Worm (Caenorhabditis elegans) whole organism, L2 larva: ENCODE measurements around the gene R09H10.3.
A peak's percentile ranks its signal among the peaks of the same experiment; 100 is the strongest.

Source experiments
- F13H6.1 ChIP-seq: sonication (generic microtip); optimal IDR thresholded peaks from 2 replicates; lab custom pipeline; 2016; ENCODE audit warnings: missing genetic modification characterization, missing compliant biosample characterization
- R02D3.7 ChIP-seq: fragments of 150-350 bp; optimal IDR thresholded peaks from 2 replicates; lab custom pipeline; 2014; ENCODE audit warnings: missing biosample characterization, missing genetic modification characterization
- ZK546.5 ChIP-seq: sonication (generic microtip); optimal IDR thresholded peaks from 2 replicates; lab custom pipeline; 2017; ENCODE audit warnings: missing biosample characterization, missing genetic modification characterization
- aly-2 ChIP-seq: fragments of 150-350 bp; optimal IDR thresholded peaks from 2 replicates; lab custom pipeline; 2014; ENCODE audit warnings: missing biosample characterization, missing genetic modification characterization
- blmp-1 ChIP-seq: sonication (generic microtip); optimal IDR thresholded peaks from 2 replicates; lab custom pipeline; 2017; ENCODE audit warnings: missing genetic modification characterization, mild to moderate bottlenecking, missing compliant biosample characterization, antibody characterized with exemption, moderate library complexity; ENCODE audit not compliant: insufficient read depth
- ceh-16 ChIP-seq: fragments of 150-350 bp; optimal IDR thresholded peaks from 2 replicates; lab custom pipeline; 2014; ENCODE audit warnings: missing biosample characterization, missing genetic modification characterization
- ceh-82 ChIP-seq: fragments of 150-350 bp; optimal IDR thresholded peaks from 2 replicates; lab custom pipeline; 2014; ENCODE audit warnings: missing biosample characterization, missing genetic modification characterization
- crh-2 ChIP-seq: sonication (generic microtip); optimal IDR thresholded peaks from 2 replicates; lab custom pipeline; 2017; ENCODE audit warnings: missing biosample characterization, missing genetic modification characterization
- dmd-4 ChIP-seq: sonication (generic microtip); optimal IDR thresholded peaks from 2 replicates; lab custom pipeline; 2017; ENCODE audit warnings: missing biosample characterization, missing genetic modification characterization
- egl-27 ChIP-seq: sonication (generic microtip); optimal IDR thresholded peaks from 3 replicates; lab custom pipeline; 2017; ENCODE audit warnings: missing biosample characterization, missing genetic modification reagents, missing genetic modification characterization
- elt-1 ChIP-seq: fragments of 150-350 bp; optimal IDR thresholded peaks from 2 replicates; lab custom pipeline; 2014; ENCODE audit warnings: missing biosample characterization, missing genetic modification characterization
- fos-1 ChIP-seq: fragments of 150-350 bp; optimal IDR thresholded peaks from 2 replicates; lab custom pipeline; 2014; ENCODE audit warnings: missing biosample characterization, missing genetic modification characterization
- gmeb-1 ChIP-seq: fragments of 150-350 bp; optimal IDR thresholded peaks from 2 replicates; lab custom pipeline; 2014; ENCODE audit warnings: missing biosample characterization, missing genetic modification characterization
- lin-11 ChIP-seq: fragments of 150-350 bp; sonication (generic microtip); optimal IDR thresholded peaks from 2 replicates; lab custom pipeline; 2014; ENCODE audit warnings: missing biosample characterization, missing genetic modification characterization, inconsistent platforms, mixed read lengths
- lin-13 ChIP-seq: fragments of 150-350 bp; optimal IDR thresholded peaks from 2 replicates; lab custom pipeline; 2014; ENCODE audit warnings: missing biosample characterization, missing genetic modification reagents, missing genetic modification characterization
- lin-39 ChIP-seq: fragments of 150-350 bp; optimal IDR thresholded peaks from 2 replicates; lab custom pipeline; 2014; ENCODE audit warnings: missing biosample characterization, missing genetic modification reagents, missing genetic modification characterization
- nhr-10 ChIP-seq: sonication (generic microtip); optimal IDR thresholded peaks from 2 replicates; lab custom pipeline; 2017; ENCODE audit warnings: missing biosample characterization, missing genetic modification characterization
- nhr-11 ChIP-seq: fragments of 150-350 bp; optimal IDR thresholded peaks from 2 replicates; lab custom pipeline; 2014; ENCODE audit warnings: missing biosample characterization, missing genetic modification characterization
- nhr-12 ChIP-seq: fragments of 150-350 bp; optimal IDR thresholded peaks from 2 replicates; lab custom pipeline; 2014; ENCODE audit warnings: missing biosample characterization, missing genetic modification characterization
- nhr-129 ChIP-seq: fragments of 150-350 bp; optimal IDR thresholded peaks from 2 replicates; lab custom pipeline; 2014; ENCODE audit warnings: missing biosample characterization, missing genetic modification characterization
- nhr-21 ChIP-seq: fragments of 150-350 bp; optimal IDR thresholded peaks from 2 replicates; lab custom pipeline; 2014; ENCODE audit warnings: missing biosample characterization, missing genetic modification characterization
- nhr-23 ChIP-seq: fragments of 150-350 bp; optimal IDR thresholded peaks from 2 replicates; lab custom pipeline; 2014; ENCODE audit warnings: missing biosample characterization, missing genetic modification reagents, missing genetic modification characterization
- nhr-25 ChIP-seq: fragments of 150-350 bp; sonication (generic microtip); optimal IDR thresholded peaks from 3 replicates; lab custom pipeline; 2014; ENCODE audit warnings: missing biosample characterization, missing genetic modification characterization
- nhr-6 ChIP-seq: fragments of 150-350 bp; optimal IDR thresholded peaks from 2 replicates; lab custom pipeline; 2014; ENCODE audit warnings: missing biosample characterization, missing genetic modification characterization
- peb-1 ChIP-seq: fragments of 150-350 bp; optimal IDR thresholded peaks from 2 replicates; lab custom pipeline; 2014; ENCODE audit warnings: missing biosample characterization, missing genetic modification characterization
- sem-4 ChIP-seq: fragments of 150-350 bp; optimal IDR thresholded peaks from 2 replicates; lab custom pipeline; 2014; ENCODE audit warnings: missing biosample characterization, missing genetic modification reagents, missing genetic modification characterization
- sma-3 ChIP-seq: sonication (generic microtip); optimal IDR thresholded peaks from 2 replicates; lab custom pipeline; 2016; ENCODE audit warnings: missing genetic modification reagents, missing genetic modification characterization, missing compliant biosample characterization
- sma-9 ChIP-seq, 2 experiments: fragments of 150-350 bp in 1 of 2; sonication (generic microtip) in 1 of 2; optimal IDR thresholded peaks; 2 replicates each; lab custom pipeline; 2014 to 2016; ENCODE audit warnings: missing genetic modification characterization in 2 of 2, mild to moderate bottlenecking in 1 of 2, missing biosample characterization in 1 of 2, missing compliant biosample characterization in 1 of 2, missing genetic modification reagents in 1 of 2, moderate library complexity in 1 of 2
- snpc-4 ChIP-seq: fragments of 150-350 bp; optimal IDR thresholded peaks from 2 replicates; lab custom pipeline; 2014; ENCODE audit warnings: missing biosample characterization, missing genetic modification characterization
- unc-62 ChIP-seq: fragments of 150-350 bp; optimal IDR thresholded peaks from 2 replicates; lab custom pipeline; 2014; ENCODE audit warnings: missing biosample characterization, missing genetic modification reagents, missing genetic modification characterization
- ztf-4 ChIP-seq: fragments of 150-350 bp; optimal IDR thresholded peaks from 2 replicates; lab custom pipeline; 2014; ENCODE audit warnings: missing biosample characterization, missing genetic modification characterization

R09H10.3 gene

DNA sequence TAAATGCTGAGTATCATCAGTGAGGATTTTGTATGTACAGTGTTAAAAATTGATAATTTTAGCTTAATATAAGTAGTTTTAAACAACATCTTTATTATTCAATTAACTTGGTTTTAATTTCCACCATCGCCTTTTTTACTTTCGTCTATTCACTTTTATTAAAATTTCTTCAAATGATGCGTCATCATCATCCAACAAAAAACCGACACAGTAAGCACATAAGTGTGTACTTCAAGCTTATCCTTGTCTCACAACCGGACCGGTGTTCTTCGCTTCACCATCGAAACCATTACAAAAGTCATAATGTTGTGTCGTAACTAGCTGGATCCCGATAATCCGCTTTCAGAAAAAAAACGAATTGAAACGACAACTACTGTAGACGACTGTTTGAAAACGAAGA, 10.3 kb upstream of the R09H10.3 start, which contains the start of gene C43F9.11:
TSS of gene C43F9.11 (plus strand) at position 301 of the 400 bp plus-strand sequence.
- TF ChIP-seq R02D3.7 (tag; lab: Kevin White, UChicago) (no peak), F13H6.1 (tag; lab: Kevin White, UChicago) (no peak), unc-62 (GFP tag; lab: Kevin White, UChicago) (no peak), nhr-21 (tag; lab: Kevin White, UChicago) (no peak), ZK546.5 (tag; lab: Kevin White, UChicago) (no peak)

DNA sequence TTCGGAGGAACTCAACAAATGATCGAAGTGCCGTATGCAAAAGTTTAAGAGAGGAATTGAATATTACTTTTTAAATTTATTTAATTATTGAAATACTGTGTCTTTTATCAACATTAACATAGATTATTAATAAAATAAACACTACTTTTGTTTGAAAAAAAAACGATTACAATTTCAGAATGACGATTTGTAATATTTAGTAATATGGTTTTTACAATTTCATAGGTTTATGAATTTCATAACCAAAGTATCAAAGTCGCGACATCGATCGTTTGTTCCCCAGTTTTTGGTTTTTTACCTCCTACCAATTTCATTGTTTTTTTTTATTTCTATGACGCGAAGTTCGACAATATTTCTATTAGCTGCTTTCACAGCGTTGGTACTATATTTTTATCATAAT, 6.8 kb upstream of the R09H10.3 start, which contains the start of gene R09H10.1:
TSS of gene R09H10.1 (plus strand) at position 301 of the 400 bp plus-strand sequence.
- TF ChIP-seq ztf-4 (tag; lab: Kevin White, UChicago) (no peak), lin-39 (no peak), R02D3.7 (tag; lab: Kevin White, UChicago) (no peak), blmp-1 (no peak), sem-4 (tag; lab: Kevin White, UChicago) (no peak), nhr-11 (tag; lab: Kevin White, UChicago) (no peak), elt-1 (no peak), lin-13 (GFP tag; lab: Kevin White, UChicago) (no peak), nhr-12 (tag; lab: Kevin White, UChicago) (no peak), egl-27 (tag; lab: Kevin White, UChicago) (no peak), dmd-4 (tag; lab: Kevin White, UChicago) (no peak), snpc-4 (tag; lab: Kevin White, UChicago) (no peak), nhr-129 (no peak), nhr-10 (tag; lab: Kevin White, UChicago) (no peak), ceh-82 (tag; lab: Kevin White, UChicago) (no peak), nhr-6 (tag; lab: Kevin White, UChicago) (no peak), crh-2 (tag; lab: Kevin White, UChicago) (no peak), aly-2 (tag; lab: Kevin White, UChicago) (no peak)

DNA sequence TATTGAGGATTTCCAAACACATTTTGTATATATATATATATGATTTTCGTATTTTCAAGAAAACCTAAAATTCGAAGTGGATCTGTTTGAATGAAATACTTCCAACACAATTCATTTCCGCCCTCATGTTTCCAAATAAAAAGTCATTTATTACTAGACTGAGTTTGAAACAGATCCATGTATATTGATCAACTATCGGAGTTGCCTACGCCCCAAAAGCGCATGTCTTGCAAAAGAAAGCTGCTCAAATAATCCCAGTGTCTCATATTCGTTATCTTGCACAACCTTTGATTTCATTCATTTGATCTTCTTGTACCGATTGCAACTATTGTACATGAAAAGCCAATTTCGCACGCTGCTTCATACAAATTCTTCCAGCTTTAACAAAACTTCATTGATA, 4.2 kb upstream of the R09H10.3 start, which contains the start of gene R09H10.2:
TSS of gene R09H10.2 (plus strand) at position 301 of the 400 bp plus-strand sequence.
- TF ChIP-seq peb-1 (tag; lab: Kevin White, UChicago) (no peak), R02D3.7 (tag; lab: Kevin White, UChicago) (no peak), lin-39 (no peak), nhr-23 (no peak), fos-1 (no peak), gmeb-1 (tag; lab: Kevin White, UChicago) (no peak), crh-2 (tag; lab: Kevin White, UChicago) (no peak)
- TF ChIP-seq, all 48 proteins: peak for 0

DNA sequence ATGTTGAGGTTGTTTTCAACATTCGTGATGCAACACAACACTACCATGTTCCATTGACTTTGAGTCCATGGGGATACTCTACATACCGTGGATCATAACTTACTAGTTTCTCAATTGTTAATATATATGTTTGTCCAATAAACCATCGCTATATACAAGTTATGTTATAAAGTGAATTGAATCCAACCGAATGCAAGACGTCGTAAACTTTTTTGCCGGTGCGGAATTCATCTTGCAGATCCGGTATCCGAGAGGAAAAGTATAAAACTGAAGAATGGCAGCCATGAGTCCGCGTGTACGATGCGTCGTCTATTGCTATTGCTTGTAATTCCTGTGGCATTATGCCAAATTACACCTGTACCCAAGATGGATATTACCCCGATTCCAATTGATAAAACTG, 1.4 kb downstream of the R09H10.3 start, which contains the start of gene R09H10.6:
TSS of gene R09H10.6 (plus strand) at position 301 of the 400 bp plus-strand sequence.
- TF ChIP-seq ztf-4 (tag; lab: Kevin White, UChicago), result no peak
- TF ChIP-seq egl-27 (tag; lab: Kevin White, UChicago), result no peak
- TF ChIP-seq blmp-1, result no peak
- TF ChIP-seq dmd-4 (tag; lab: Kevin White, UChicago), result no peak

DNA sequence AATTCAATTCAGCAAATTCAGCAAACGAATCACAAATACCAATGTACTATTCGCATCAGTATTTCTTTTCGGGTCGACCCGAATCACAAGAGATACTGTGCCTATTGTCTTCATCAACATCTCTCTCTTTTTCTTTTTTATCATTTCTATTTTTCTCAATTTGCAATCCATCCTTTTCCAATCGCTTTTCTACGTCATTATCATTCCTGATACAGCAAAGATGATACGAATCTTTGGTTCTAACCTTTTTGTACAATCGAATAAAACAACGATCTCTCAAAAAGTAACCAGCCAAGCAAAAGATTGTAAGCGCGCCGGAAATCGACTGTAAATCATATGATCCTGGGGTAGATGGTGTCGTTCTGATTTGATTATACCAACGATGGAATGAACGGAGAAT, 3.1 kb downstream of the R09H10.3 start:
- TF ChIP-seq snpc-4 (tag; lab: Kevin White, UChicago) (no peak), lin-11 (tag; lab: Kevin White, UChicago) (no peak), sma-3 (GFP tag; lab: Kevin White, UChicago) (peak; percentile 24), nhr-21 (tag; lab: Kevin White, UChicago) (peak; percentile 2), nhr-25 (tag; lab: Kevin White, UChicago) (no peak), fos-1 (peak; percentile 10), sma-9 (GFP tag; optimal IDR thresholded peaks at IDR 0.05; lab: Kevin White, UChicago) (peak; percentile 54), sma-9 (tag; optimal IDR thresholded peaks at IDR 0.05; lab: Kevin White, UChicago) (no peak)
- TF ChIP-seq, all 48 proteins: peak for 4

DNA sequence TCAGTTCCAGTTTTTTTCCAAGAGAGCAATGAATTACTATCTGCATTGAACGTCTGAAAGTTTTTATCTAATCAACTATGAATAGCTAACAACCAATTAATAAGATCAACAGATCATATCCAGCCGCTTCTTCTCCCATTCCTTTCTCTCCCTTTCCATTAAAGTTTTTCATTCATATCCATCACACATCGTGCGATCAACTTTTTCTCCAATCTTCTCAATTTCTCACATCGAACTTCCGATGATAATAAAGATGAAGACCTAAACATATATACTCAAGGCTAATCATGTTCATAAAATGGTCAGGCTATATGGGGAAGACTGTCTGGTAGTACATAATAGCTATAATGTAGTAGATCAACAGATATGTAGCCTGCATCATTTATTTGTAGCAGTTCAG, 5.5 kb downstream of the R09H10.3 start:
- TF ChIP-seq sma-3 (GFP tag; lab: Kevin White, UChicago) (peak; percentile 27), sma-9 (GFP tag; optimal IDR thresholded peaks at IDR 0.05; lab: Kevin White, UChicago) (peak; percentile 10), sma-9 (tag; optimal IDR thresholded peaks at IDR 0.05; lab: Kevin White, UChicago) (no peak), nhr-21 (tag; lab: Kevin White, UChicago) (peak; percentile 8), nhr-12 (tag; lab: Kevin White, UChicago) (no peak), R02D3.7 (tag; lab: Kevin White, UChicago) (no peak), snpc-4 (tag; lab: Kevin White, UChicago) (no peak), ceh-16 (tag; lab: Kevin White, UChicago) (no peak), nhr-25 (tag; lab: Kevin White, UChicago) (peak; percentile 37)
